Worm (Caenorhabditis elegans): ENCODE data around the gene K07F5.16.

The K07F5.16 gene

DNA sequence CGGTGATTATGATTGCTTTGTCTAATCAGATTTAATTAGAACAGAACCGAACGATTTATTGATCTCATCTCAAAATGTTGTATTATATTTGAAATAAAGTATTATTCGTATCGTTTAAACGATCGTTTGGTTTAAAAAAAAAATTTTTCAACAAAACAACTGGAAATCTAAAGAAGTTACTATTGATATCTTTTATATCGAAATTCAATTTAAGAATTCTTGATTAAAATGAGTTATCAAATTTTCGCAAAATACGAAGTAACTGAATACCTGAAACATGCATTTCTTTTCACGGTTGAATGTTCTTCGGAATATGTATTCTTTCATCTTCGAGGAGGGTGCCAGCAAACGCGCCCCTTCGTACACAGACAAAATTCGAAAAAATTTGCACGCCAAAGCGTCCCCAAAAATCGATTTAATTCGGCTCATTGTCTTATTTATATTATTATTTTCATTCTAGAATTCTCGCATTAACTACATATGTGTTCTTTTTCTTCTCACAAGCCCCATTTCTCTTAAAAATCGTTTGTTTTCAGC is 5.9 kb upstream of the K07F5.16 start, which contains the start of gene npp-1 (continued):
- TF ChIP-seq sox-4 (tag; optimal IDR thresholded peaks at IDR 0.05), result no peak
- no peak for TF ChIP-seq hlh-15 (tag; optimal IDR thresholded peaks at IDR 0.05)
- TF ChIP-seq pqm-1 (tag; optimal IDR thresholded peaks at IDR 0.05), result no peak
- no peak for TF ChIP-seq ttx-3 (tag; optimal IDR thresholded peaks at IDR 0.05)
- no peak for TF ChIP-seq fkh-6 (tag; optimal IDR thresholded peaks at IDR 0.05)
- TF ChIP-seq sdc-2 (tag; optimal IDR thresholded peaks at IDR 0.05), result no peak
- peak; percentile 6 for TF ChIP-seq unc-42 (tag; optimal IDR thresholded peaks at IDR 0.05)
- TF ChIP-seq dmd-4 (tag; optimal IDR thresholded peaks at IDR 0.05; ENCODE audit: borderline replicate concordance), result no peak
- TF ChIP-seq ets-4 (tag; optimal IDR thresholded peaks at IDR 0.05), result peak; percentile 12
- no peak for TF ChIP-seq pat-9 (tag; optimal IDR thresholded peaks at IDR 0.05)
- peak; percentile 21 for TF ChIP-seq ref-2 (tag; optimal IDR thresholded peaks at IDR 0.05)
- peak; percentile 14 for TF ChIP-seq nfya-1 (tag; optimal IDR thresholded peaks at IDR 0.05)
- TF ChIP-seq F13H6.1 (tag; optimal IDR thresholded peaks at IDR 0.05), result no peak
- no peak for TF ChIP-seq C38D4.7 (GFP tag; optimal IDR thresholded peaks at IDR 0.05)
- TF ChIP-seq che-1 (tag; optimal IDR thresholded peaks at IDR 0.05), result no peak
- TF ChIP-seq rnt-1 (tag; optimal IDR thresholded peaks at IDR 0.05), result no peak
- TF ChIP-seq unc-55 (GFP tag; optimal IDR thresholded peaks at IDR 0.05), result no peak
- no peak for TF ChIP-seq pha-2 (tag; optimal IDR thresholded peaks at IDR 0.05)
- peak; percentile 16 for TF ChIP-seq fax-1 (tag; optimal IDR thresholded peaks at IDR 0.05)
- peak; percentile 23 for TF ChIP-seq ceh-14 (tag; optimal IDR thresholded peaks at IDR 0.05)
- no peak for TF ChIP-seq gmeb-2 (tag; optimal IDR thresholded peaks at IDR 0.05)
- no peak for TF ChIP-seq dve-1 (tag; optimal IDR thresholded peaks at IDR 0.05)
- peak; percentile 38 for TF ChIP-seq ceh-48 (tag; optimal IDR thresholded peaks at IDR 0.05)
- no peak for TF ChIP-seq ceh-19 (GFP tag; optimal IDR thresholded peaks at IDR 0.05)
- TF ChIP-seq unc-3 (GFP tag; conservative IDR thresholded peaks at IDR 0.05), result no peak
- no peak for TF ChIP-seq unc-3 (tag; optimal IDR thresholded peaks at IDR 0.05)
- TF ChIP-seq tbx-2 (tag; optimal IDR thresholded peaks at IDR 0.05), result peak; percentile 59
- TF ChIP-seq ceh-2 (tag; optimal IDR thresholded peaks at IDR 0.05), result no peak
- no peak for TF ChIP-seq ztf-16 (tag; optimal IDR thresholded peaks at IDR 0.05)
- no peak for TF ChIP-seq K02D7.2 (tag; optimal IDR thresholded peaks at IDR 0.05)
- TF ChIP-seq sox-2 (GFP tag; IDR thresholded peaks at IDR 0.05), result no peak
- TF ChIP-seq eyg-1 (tag; optimal IDR thresholded peaks at IDR 0.05), result no peak
- no peak for TF ChIP-seq pax-1 (tag; optimal IDR thresholded peaks at IDR 0.05)
- TF ChIP-seq pros-1 (tag; optimal IDR thresholded peaks at IDR 0.05), result no peak
- TF ChIP-seq syd-9 (tag; optimal IDR thresholded peaks at IDR 0.05), result no peak
- TF ChIP-seq npax-4 (tag; optimal IDR thresholded peaks at IDR 0.05), result no peak
- TF ChIP-seq lin-11 (tag; optimal IDR thresholded peaks at IDR 0.05), result no peak
- no peak for TF ChIP-seq ceh-9 (tag; optimal IDR thresholded peaks at IDR 0.05)
- TF ChIP-seq Y22D7AL.16 (tag; optimal IDR thresholded peaks at IDR 0.05), result no peak
- no peak for TF ChIP-seq hlh-6 (tag; optimal IDR thresholded peaks at IDR 0.05)
- TF ChIP-seq nhr-232 (tag; optimal IDR thresholded peaks at IDR 0.05), result no peak
- TF ChIP-seq K09A11.1 (tag; optimal IDR thresholded peaks at IDR 0.05; ENCODE audit: insufficient read depth), result no peak
- TF ChIP-seq ceh-24 (tag; optimal IDR thresholded peaks at IDR 0.05), result no peak
- no peak for TF ChIP-seq ceh-45 (GFP tag; IDR thresholded peaks at IDR 0.05)
- peak; percentile 29 for TF ChIP-seq zip-5 (tag; optimal IDR thresholded peaks at IDR 0.05)

Data from whole organism, late embryonic.